Fruit fly (Drosophila melanogaster) whole organism, prepupa: Measurements from ENCODE around the gene Osi9.

Source experiments
- OdsH ChIP-seq: fragments of 200-800 bp; sonication (Bioruptor generic); optimal IDR thresholded peaks from 3 replicates; lab custom pipeline; 2016; ENCODE audit warnings: missing biosample characterization, missing genetic modification characterization
- Sox102F ChIP-seq: fragments of 200-800 bp; sonication (Bioruptor generic); optimal IDR thresholded peaks from 2 replicates; lab custom pipeline; 2016; ENCODE audit warnings: missing biosample characterization, mild to moderate bottlenecking, missing genetic modification characterization

dm6 chr3R:6214227-6214626, 45.8 kb upstream of the Osi9 start:
- TF ChIP-seq Sox102F (GFP tag; lab: Kevin White, UChicago) = no peak
- peak; percentile 69 for TF ChIP-seq OdsH (GFP tag; lab: Kevin White, UChicago)
